Fruit fly (Drosophila melanogaster) whole organism, embryonic: ENCODE measurements around the gene Tom40.

Experiments
- Bteb2 ChIP-seq: fragments of 200-800 bp; sonication (Bioruptor generic); optimal IDR thresholded peaks from 2 replicates; lab custom pipeline; 2016; ENCODE audit warnings: missing biosample characterization, missing genetic modification characterization
- CG10321 ChIP-seq: fragments of 200-800 bp; sonication (Bioruptor generic); IDR thresholded peaks from 2 replicates; pipeline ENCODE4 v1.3.6; 2022; ENCODE audit warnings: missing biosample characterization, missing genetic modification characterization
- CG11560 ChIP-seq: fragments of 200-800 bp; sonication (Bioruptor generic); IDR thresholded peaks from 3 replicates; pipeline ENCODE4 v1.3.6; 2022; ENCODE audit warnings: missing biosample characterization, missing genetic modification characterization
- CG11696 ChIP-seq: fragments of 200-800 bp; sonication (Bioruptor generic); IDR thresholded peaks from 2 replicates; pipeline ENCODE4 v1.3.6; 2022; ENCODE audit warnings: missing biosample characterization, missing genetic modification characterization
- CG12391 ChIP-seq: fragments of 200-800 bp; sonication (Bioruptor generic); optimal IDR thresholded peaks from 3 replicates; lab custom pipeline; 2018; ENCODE audit warnings: missing biosample characterization, mild to moderate bottlenecking, missing genetic modification characterization, moderate library complexity
- CG17829 ChIP-seq: fragments of 200-800 bp; optimal IDR thresholded peaks from 2 replicates; lab custom pipeline; 2019; ENCODE audit warnings: missing biosample characterization, mild to moderate bottlenecking, missing genetic modification characterization, moderate library complexity
- CG31441 ChIP-seq: fragments of 200-800 bp; sonication (Bioruptor generic); IDR thresholded peaks from 2 replicates; pipeline ENCODE4 v1.3.6; 2022; ENCODE audit warnings: missing biosample characterization, missing genetic modification characterization
- CG3847 ChIP-seq: fragments of 200-800 bp; sonication (Bioruptor generic); IDR thresholded peaks from 2 replicates; pipeline ENCODE4 v1.3.6; 2022; ENCODE audit warnings: missing biosample characterization, missing genetic modification characterization
- CG4360 ChIP-seq: fragments of 200-800 bp; sonication (Bioruptor generic); IDR thresholded peaks from 2 replicates; pipeline ENCODE4 v1.3.6; 2022; ENCODE audit warnings: missing biosample characterization, missing genetic modification characterization
- CG4854 ChIP-seq: fragments of 200-800 bp; sonication (Bioruptor generic); optimal IDR thresholded peaks from 2 replicates; lab custom pipeline; 2016; ENCODE audit warnings: missing biosample characterization, missing genetic modification characterization, inconsistent platforms
- CG6689 ChIP-seq: fragments of 200-800 bp; sonication (Bioruptor generic); IDR thresholded peaks from 2 replicates; pipeline ENCODE4 v1.3.6; 2022; ENCODE audit warnings: missing biosample characterization, missing genetic modification characterization
- CG6813 ChIP-seq: fragments of 200-800 bp; sonication (Bioruptor generic); optimal IDR thresholded peaks from 2 replicates; lab custom pipeline; 2017; ENCODE audit warnings: missing biosample characterization, missing genetic modification characterization, mild to moderate bottlenecking, moderate library complexity, missing genetic modification reagents
- CG7357 ChIP-seq: fragments of 200-800 bp; sonication (Bioruptor generic); IDR thresholded peaks from 3 replicates; pipeline ENCODE4 v1.3.6; 2022; ENCODE audit warnings: missing biosample characterization, missing genetic modification characterization
- CG8765 ChIP-seq: fragments of 200-800 bp; sonication (Bioruptor generic); IDR thresholded peaks from 2 replicates; pipeline ENCODE4 v1.3.6; 2022; ENCODE audit warnings: missing biosample characterization, missing genetic modification characterization
- CTCF ChIP-seq: fragments of 200-800 bp; sonication (Bioruptor generic); optimal IDR thresholded peaks from 2 replicates; lab custom pipeline; 2017; ENCODE audit warnings: missing biosample characterization, mild to moderate bottlenecking, missing genetic modification characterization, moderate library complexity
- D19B ChIP-seq: fragments of 200-800 bp; sonication (Bioruptor generic); optimal IDR thresholded peaks from 2 replicates; lab custom pipeline; 2017; ENCODE audit warnings: missing biosample characterization, mild to moderate bottlenecking, missing genetic modification characterization
- Dbx ChIP-seq: fragments of 200-800 bp; sonication (Bioruptor generic); IDR thresholded peaks from 3 replicates; pipeline ENCODE4 v1.3.6; 2022; ENCODE audit warnings: missing biosample characterization, missing genetic modification characterization
- Dek ChIP-seq: fragments of 200-800 bp; sonication (Bioruptor generic); optimal IDR thresholded peaks from 3 replicates; lab custom pipeline; 2019; ENCODE audit warnings: missing biosample characterization, mild to moderate bottlenecking, missing genetic modification characterization, moderate library complexity
- Eip74EF ChIP-seq, 2 experiments: fragments of 200-800 bp in 1 of 2; fragments of >200 bp in 1 of 2; sonication (Bioruptor generic) in 1 of 2; optimal IDR thresholded peaks; 2 replicates each; lab custom pipeline; 2017 to 2019; ENCODE audit warnings: missing biosample characterization in 2 of 2, missing genetic modification characterization in 2 of 2, mild to moderate bottlenecking in 1 of 2, moderate library complexity in 1 of 2
- HLH3B ChIP-seq: fragments of 200-800 bp; sonication (Bioruptor generic); IDR thresholded peaks from 2 replicates; pipeline ENCODE4 v1.3.6; 2022; ENCODE audit warnings: missing biosample characterization, missing genetic modification characterization
- Hsf ChIP-seq: fragments of 200-800 bp; sonication (Bioruptor generic); optimal IDR thresholded peaks from 3 replicates; lab custom pipeline; 2016; ENCODE audit warnings: missing biosample characterization, missing genetic modification characterization
- MESR4 ChIP-seq: fragments of 200-800 bp; sonication (Bioruptor generic); optimal IDR thresholded peaks from 2 replicates; lab custom pipeline; 2018; ENCODE audit warnings: missing biosample characterization, mild to moderate bottlenecking, missing genetic modification characterization, moderate library complexity
- Mrtf ChIP-seq: fragments of 200-800 bp; sonication (Bioruptor generic); IDR thresholded peaks from 3 replicates; pipeline ENCODE4 v1.3.6; 2022; ENCODE audit warnings: missing biosample characterization, missing genetic modification characterization
- NC2α ChIP-seq: fragments of 200-800 bp; sonication (Bioruptor generic); optimal IDR thresholded peaks from 2 replicates; lab custom pipeline; 2016; ENCODE audit warnings: missing biosample characterization, missing genetic modification characterization
- Pdp1 ChIP-seq, 2 experiments: fragments of 200-800 bp; sonication (Bioruptor generic); optimal IDR thresholded peaks; 3 replicates each; lab custom pipeline; 2016; ENCODE audit warnings: missing biosample characterization in 2 of 2, missing genetic modification characterization in 2 of 2, mild to moderate bottlenecking in 1 of 2, moderate library complexity in 1 of 2
- Sox100B ChIP-seq: fragments of 200-800 bp; sonication (Bioruptor generic); optimal IDR thresholded peaks from 3 replicates; lab custom pipeline; 2018; ENCODE audit warnings: missing biosample characterization, mild to moderate bottlenecking, missing genetic modification characterization
- TFAM ChIP-seq: fragments of 200-800 bp; sonication (Bioruptor generic); optimal IDR thresholded peaks from 2 replicates; lab custom pipeline; 2017; ENCODE audit warnings: missing biosample characterization, missing genetic modification characterization, inconsistent platforms
- Tbp ChIP-seq: fragments of >200 bp; optimal IDR thresholded peaks from 2 replicates; lab custom pipeline; 2018; ENCODE audit warnings: missing biosample characterization, missing genetic modification characterization
- Xrp1 ChIP-seq: fragments of 200-800 bp; sonication (Bioruptor generic); IDR thresholded peaks from 2 replicates; pipeline ENCODE4 v1.3.6; 2022; ENCODE audit warnings: missing biosample characterization, missing genetic modification characterization
- abd-A ChIP-seq: fragments of 200-800 bp; sonication (Bioruptor generic); optimal IDR thresholded peaks from 3 replicates; lab custom pipeline; 2019; ENCODE audit warnings: missing biosample characterization, mild to moderate bottlenecking, missing genetic modification characterization, moderate library complexity
- ac ChIP-seq: fragments of 200-800 bp; sonication (Bioruptor generic); optimal IDR thresholded peaks from 3 replicates; lab custom pipeline; 2017; ENCODE audit warnings: missing biosample characterization, mild to moderate bottlenecking, missing genetic modification characterization
- aop ChIP-seq: fragments of 200-800 bp; sonication (Bioruptor generic); IDR thresholded peaks from 2 replicates; pipeline ENCODE4 v1.3.6; 2022; ENCODE audit warnings: missing biosample characterization, missing genetic modification characterization
- ash1 ChIP-seq: fragments of 200-800 bp; sonication (Bioruptor generic); optimal IDR thresholded peaks from 2 replicates; lab custom pipeline; 2018; ENCODE audit warnings: missing biosample characterization, mild to moderate bottlenecking, missing genetic modification characterization
- caup ChIP-seq: fragments of 200-800 bp; sonication (Bioruptor generic); optimal IDR thresholded peaks from 3 replicates; lab custom pipeline; 2017; ENCODE audit warnings: missing biosample characterization, mild to moderate bottlenecking, missing genetic modification characterization, moderate library complexity; ENCODE audit not compliant: severe bottlenecking
- chm ChIP-seq: fragments of 200-800 bp; sonication (Bioruptor generic); IDR thresholded peaks from 2 replicates; pipeline ENCODE4 v1.3.6; 2022; ENCODE audit warnings: missing biosample characterization, missing genetic modification characterization
- dm ChIP-seq: fragments of 200-800 bp; sonication (Bioruptor generic); optimal IDR thresholded peaks from 3 replicates; lab custom pipeline; 2016; ENCODE audit warnings: missing biosample characterization, missing genetic modification characterization
- exex ChIP-seq: fragments of 200-800 bp; sonication (Bioruptor generic); optimal IDR thresholded peaks from 4 replicates; lab custom pipeline; 2018; ENCODE audit warnings: missing biosample characterization, mild to moderate bottlenecking, missing genetic modification characterization, moderate library complexity
- ftz-f1 ChIP-seq: fragments of 200-800 bp; sonication (Bioruptor generic); optimal IDR thresholded peaks from 2 replicates; lab custom pipeline; 2016; ENCODE audit warnings: missing biosample characterization, missing genetic modification characterization
- gfzf ChIP-seq: fragments of 200-800 bp; sonication (Bioruptor generic); optimal IDR thresholded peaks from 2 replicates; lab custom pipeline; 2016; ENCODE audit warnings: missing biosample characterization, mild to moderate bottlenecking, missing genetic modification characterization, moderate library complexity
- gsb ChIP-seq: fragments of 200-800 bp; sonication (Bioruptor generic); IDR thresholded peaks from 2 replicates; pipeline ENCODE4 v1.3.6; 2022; ENCODE audit warnings: missing biosample characterization, missing genetic modification characterization
- jigr1 ChIP-seq: fragments of 200-800 bp; sonication (Bioruptor generic); IDR thresholded peaks from 3 replicates; pipeline ENCODE4 v1.3.6; 2022; ENCODE audit warnings: missing biosample characterization, missing genetic modification characterization
- kah ChIP-seq: fragments of 200-800 bp; sonication (Bioruptor generic); optimal IDR thresholded peaks from 2 replicates; lab custom pipeline; 2018; ENCODE audit warnings: missing biosample characterization, mild to moderate bottlenecking, missing genetic modification characterization
- kay ChIP-seq: fragments of 200-800 bp; sonication (Bioruptor generic); optimal IDR thresholded peaks from 2 replicates; lab custom pipeline; 2016; ENCODE audit warnings: missing biosample characterization, missing genetic modification characterization
- kni ChIP-seq: fragments of 200-800 bp; sonication (Bioruptor generic); optimal IDR thresholded peaks from 3 replicates; lab custom pipeline; 2017; ENCODE audit warnings: mild to moderate bottlenecking, missing biosample characterization, missing genetic modification reagents, missing genetic modification characterization
- nmo ChIP-seq: fragments of 200-800 bp; sonication (Bioruptor generic); optimal IDR thresholded peaks from 2 replicates; lab custom pipeline; 2018; ENCODE audit warnings: missing biosample characterization, mild to moderate bottlenecking, missing genetic modification characterization, moderate library complexity
- peb ChIP-seq: fragments of 200-800 bp; sonication (Bioruptor generic); IDR thresholded peaks from 2 replicates; pipeline ENCODE4 v1.3.6; 2022; ENCODE audit warnings: missing biosample characterization, missing genetic modification characterization
- pho ChIP-seq: fragments of 200-800 bp; sonication (Bioruptor generic); optimal IDR thresholded peaks from 2 replicates; lab custom pipeline; 2016; ENCODE audit warnings: missing biosample characterization, missing genetic modification characterization
- pita ChIP-seq: fragments of 200-800 bp; sonication (Bioruptor generic); optimal IDR thresholded peaks from 2 replicates; lab custom pipeline; 2017; ENCODE audit warnings: missing biosample characterization, mild to moderate bottlenecking, missing genetic modification characterization
- ro ChIP-seq: fragments of 200-800 bp; sonication (Bioruptor generic); IDR thresholded peaks from 2 replicates; pipeline ENCODE4 v1.3.6; 2022; ENCODE audit warnings: missing biosample characterization, missing genetic modification characterization
- sens ChIP-seq: fragments of 200-800 bp; sonication (Bioruptor generic); peaks from one replicate; lab custom pipeline; 2016; ENCODE audit warnings: missing biosample characterization, missing genetic modification characterization
- wor ChIP-seq: fragments of 200-800 bp; sonication (Bioruptor generic); IDR thresholded peaks from 2 replicates; pipeline ENCODE4 v1.3.6; 2022; ENCODE audit warnings: missing biosample characterization, missing genetic modification characterization

Gene Tom40

dm6 chrX:7707350-7708241 is 29.1 kb upstream of the Tom40 start (continued):
- TF ChIP-seq ash1 (GFP tag; lab: Kevin White, UChicago) (peak; percentile 14), Eip74EF (GFP tag; optimal IDR thresholded peaks at IDR 0.05; lab: Kevin White, UChicago) (no peak), wor (GFP tag; lab: Robert Waterston, UW) (no peak), D19B (GFP tag; lab: Kevin White, UChicago) (peak; percentile 96), Hsf (GFP tag; lab: Kevin White, UChicago) (no peak), sens (GFP tag; lab: Kevin White, UChicago) (peak; percentile 68), CG4360 (peak; percentile 31; the same call in 1 of the 2 replicates), CG12391 (tag; lab: Kevin White, UChicago) (no peak), Dbx (GFP tag; lab: Robert Waterston, UW) (no peak), TFAM (GFP tag; lab: Kevin White, UChicago) (no peak), Xrp1 (GFP tag; lab: Robert Waterston, UW) (0 out of 2 replicates have a peak, but pooled peaks have one; percentile 5), caup (no peak), chm (no peak), Sox100B (GFP tag; lab: Kevin White, UChicago) (no peak), kni (GFP tag; lab: Kevin White, UChicago) (peak; percentile 5), kah (no peak), CG11560 (tag; lab: Robert Waterston, UW) (no peak), Pdp1 (GFP tag; optimal IDR thresholded peaks at IDR 0.05; lab: Kevin White, UChicago) (peak in 1 of 2 experiments; percentile 26), CG17829 (tag; lab: Kevin White, UChicago) (no peak), nmo (GFP tag; lab: Kevin White, UChicago) (no peak), CG8765 (GFP tag; lab: Robert Waterston, UW) (no peak), Tbp (GFP tag; lab: Kevin White, UChicago) (no peak), CG7357 (GFP tag; lab: Robert Waterston, UW) (no peak), ac (no peak), CG4854 (GFP tag; lab: Kevin White, UChicago) (no peak), CTCF (GFP tag; lab: Kevin White, UChicago) (no peak), ftz-f1 (GFP tag; lab: Kevin White, UChicago) (no peak), CG3847 (GFP tag; lab: Robert Waterston, UW) (no peak), CG11696 (GFP tag; lab: Robert Waterston, UW) (no peak), gsb (GFP tag; lab: Robert Waterston, UW) (no peak), dm (GFP tag; lab: Kevin White, UChicago) (no peak), CG31441 (GFP tag; lab: Robert Waterston, UW) (no peak), Bteb2 (GFP tag; lab: Kevin White, UChicago) (no peak), pita (no peak), Dek (no peak), MESR4 (GFP tag; lab: Kevin White, UChicago) (no peak), aop (GFP tag; lab: Robert Waterston, UW) (no peak), HLH3B (GFP tag; lab: Robert Waterston, UW) (no peak), exex (tag; lab: Kevin White, UChicago) (peak; percentile 67), CG10321 (GFP tag; lab: Robert Waterston, UW) (no peak), jigr1 (GFP tag; lab: Robert Waterston, UW) (no peak), kay (GFP tag; lab: Kevin White, UChicago) (no peak), ro (no peak), peb (GFP tag; lab: Robert Waterston, UW) (no peak), NC2α (GFP tag; lab: Kevin White, UChicago) (no peak), Mrtf (no peak), abd-A (tag; lab: Kevin White, UChicago) (no peak), CG6813 (GFP tag; lab: Kevin White, UChicago) (no peak), CG6689 (no peak), gfzf (GFP tag; lab: Kevin White, UChicago) (peak; percentile 40), pho (GFP tag; lab: Kevin White, UChicago) (no peak)
